Worm (Caenorhabditis elegans): ENCODE data around the gene nas-18.
A peak's percentile ranks its signal among the peaks of the same experiment; 100 is the strongest.

nas-18 gene

ce11 chrV:11375150-11375792 is 21.0 kb upstream of the nas-18 start, which contains the start of gene cnb-1 (continued):
- 0 out of 2 replicates have a peak, but pooled peaks have one; percentile 36 for TF ChIP-seq T26A8.4 (GFP tag; IDR thresholded peaks at IDR 0.05)
- TF ChIP-seq nhr-77 (tag; optimal IDR thresholded peaks at IDR 0.05): no peak
- TF ChIP-seq Y48G9A.11 (GFP tag; IDR thresholded peaks at IDR 0.05): no peak
- TF ChIP-seq tag-97 (GFP tag; IDR thresholded peaks at IDR 0.05): no peak
- TF ChIP-seq Y105C5A.15 (GFP tag; IDR thresholded peaks at IDR 0.05): no peak
- no peak for TF ChIP-seq lin-39 (tag; optimal IDR thresholded peaks at IDR 0.05)
- TF ChIP-seq sdz-12 (GFP tag; optimal IDR thresholded peaks at IDR 0.05): no peak
- TF ChIP-seq mdt-29 (GFP tag; IDR thresholded peaks at IDR 0.05): no peak
- TF ChIP-seq ceh-62 (tag; optimal IDR thresholded peaks at IDR 0.05): no peak
- TF ChIP-seq mep-1 (tag; optimal IDR thresholded peaks at IDR 0.05): peak; percentile 66
- no peak for TF ChIP-seq snpc-1.2 (GFP tag; IDR thresholded peaks at IDR 0.05)
- no peak for TF ChIP-seq nhr-41 (GFP tag; IDR thresholded peaks at IDR 0.05)
- peak; percentile 3 for TF ChIP-seq spr-1 (tag; optimal IDR thresholded peaks at IDR 0.05)
- TF ChIP-seq nhr-10 (tag; optimal IDR thresholded peaks at IDR 0.05): no peak
- TF ChIP-seq ceh-32 (tag; optimal IDR thresholded peaks at IDR 0.05; ENCODE audit: poor library complexity): no peak
- TF ChIP-seq nhr-6 (tag; optimal IDR thresholded peaks at IDR 0.05): no peak
- TF ChIP-seq zip-11 (GFP tag; IDR thresholded peaks at IDR 0.05): no peak
- TF ChIP-seq daf-16 (GFP tag; optimal IDR thresholded peaks at IDR 0.05): no peak
- TF ChIP-seq daf-16 (tag; optimal IDR thresholded peaks at IDR 0.05): peak; percentile 49
- TF ChIP-seq lim-7 (GFP tag; IDR thresholded peaks at IDR 0.05): no peak
- peak; percentile 54 for TF ChIP-seq fkh-10 (GFP tag; optimal IDR thresholded peaks at IDR 0.05)
- no peak for TF ChIP-seq nhr-42 (GFP tag; IDR thresholded peaks at IDR 0.05)
- peak; percentile 47; the same call in 1 of the 2 replicates for TF ChIP-seq pha-4 (GFP tag; IDR thresholded peaks at IDR 0.05)
- TF ChIP-seq pha-4 (tag; optimal IDR thresholded peaks at IDR 0.05): no peak
- no peak; the same call in none of the 2 replicates for TF ChIP-seq set-16 (GFP tag; IDR thresholded peaks at IDR 0.05)
- no peak for TF ChIP-seq nhr-25 (tag; optimal IDR thresholded peaks at IDR 0.05; ENCODE audit: borderline replicate concordance, insufficient read depth)
- TF ChIP-seq vab-7 (GFP tag; IDR thresholded peaks at IDR 0.05): no peak
- TF ChIP-seq mdl-1 (tag; optimal IDR thresholded peaks at IDR 0.05): peak in 1 of 2 experiments; percentile 8
- TF ChIP-seq F49E8.2 (tag; optimal IDR thresholded peaks at IDR 0.05; ENCODE audit: borderline replicate concordance): no peak
- TF ChIP-seq ZK337.2 (GFP tag; IDR thresholded peaks at IDR 0.05): peak; percentile 91
- peak; percentile 6 for TF ChIP-seq nhr-28 (tag; optimal IDR thresholded peaks at IDR 0.05)
- no peak for TF ChIP-seq zag-1 (tag; optimal IDR thresholded peaks at IDR 0.05)
- TF ChIP-seq lin-29 (GFP tag; IDR thresholded peaks at IDR 0.05): no peak
- no peak for TF ChIP-seq snpc-4 (tag; optimal IDR thresholded peaks at IDR 0.05)
- no peak for TF ChIP-seq jun-1 (tag; optimal IDR thresholded peaks at IDR 0.05)
- no peak for TF ChIP-seq ceh-82 (tag; optimal IDR thresholded peaks at IDR 0.05)
- TF ChIP-seq daf-12 (tag; optimal IDR thresholded peaks at IDR 0.05): no peak
- peak; percentile 51 for TF ChIP-seq ceh-28 (tag; optimal IDR thresholded peaks at IDR 0.05)
- TF ChIP-seq R02D3.7 (tag; optimal IDR thresholded peaks at IDR 0.05): no peak
- TF ChIP-seq pqm-1 (tag; optimal IDR thresholded peaks at IDR 0.05): peak; percentile 19
- TF ChIP-seq ceh-44 (GFP tag; IDR thresholded peaks at IDR 0.05): no peak
- TF ChIP-seq ceh-20 (GFP tag; IDR thresholded peaks at IDR 0.05): peak; percentile 57; the same call in 1 of the 2 replicates
- 0 out of 2 replicates have a peak, but pooled peaks have one; percentile 59 for TF ChIP-seq ctbp-1 (GFP tag; IDR thresholded peaks at IDR 0.05)
- no peak for TF ChIP-seq Y75B8A.6 (GFP tag; IDR thresholded peaks at IDR 0.05)
- no peak for TF ChIP-seq daf-8 (GFP tag; IDR thresholded peaks at IDR 0.05)
- peak; percentile 14 for TF ChIP-seq ces-1 (GFP tag; optimal IDR thresholded peaks at IDR 0.05)
- TF ChIP-seq F44E2.7 (GFP tag; IDR thresholded peaks at IDR 0.05): no peak
- peak; percentile 42 for TF ChIP-seq dve-1 (tag; optimal IDR thresholded peaks at IDR 0.05; ENCODE audit: insufficient read depth)
- peak; percentile 84 for TF ChIP-seq hlh-30 (tag; optimal IDR thresholded peaks at IDR 0.05; ENCODE audit: insufficient read depth)
- no peak for TF ChIP-seq zfp-3 (GFP tag; conservative IDR thresholded peaks at IDR 0.05)
- TF ChIP-seq zfp-2 (tag; optimal IDR thresholded peaks at IDR 0.05): no peak

Measured in whole organism, L4 larva.